Worm (Caenorhabditis elegans) whole organism, mixed stage, embryonic: ENCODE measurements around the gene nhr-36.

Source experiments
- M03D4.4 ChIP-seq: sonication (generic microtip); optimal IDR thresholded peaks from 2 replicates; lab custom pipeline; 2017; ENCODE audit warnings: mild to moderate bottlenecking, missing genetic modification characterization, missing compliant biosample characterization
- blmp-1 ChIP-seq: fragments of 150-350 bp; optimal IDR thresholded peaks from 2 replicates; lab custom pipeline; 2014; ENCODE audit warnings: missing biosample characterization, missing genetic modification characterization
- ceh-39 ChIP-seq: fragments of 150-350 bp; optimal IDR thresholded peaks from 2 replicates; lab custom pipeline; 2014; ENCODE audit warnings: missing biosample characterization, missing genetic modification characterization
- ceh-43 ChIP-seq: fragments of 200-800 bp; sonication (Bioruptor generic); optimal IDR thresholded peaks from 2 replicates; lab custom pipeline; 2018; ENCODE audit warnings: mild to moderate bottlenecking, missing genetic modification characterization, moderate library complexity, missing compliant biosample characterization
- ces-1 ChIP-seq: fragments of 150-350 bp; optimal IDR thresholded peaks from 2 replicates; lab custom pipeline; 2014; ENCODE audit warnings: missing biosample characterization, missing genetic modification reagents, missing genetic modification characterization
- cnd-1 ChIP-seq: fragments of 200-800 bp; sonication (Bioruptor generic); optimal IDR thresholded peaks from 2 replicates; lab custom pipeline; 2018; ENCODE audit warnings: mild to moderate bottlenecking, missing genetic modification characterization, missing compliant biosample characterization
- drap-1 ChIP-seq: fragments of 200-800 bp; sonication (Bioruptor generic); optimal IDR thresholded peaks from 3 replicates; lab custom pipeline; 2018; ENCODE audit warnings: mild to moderate bottlenecking, missing genetic modification characterization, missing compliant biosample characterization
- elt-1 ChIP-seq: sonication (generic microtip); optimal IDR thresholded peaks from 2 replicates; lab custom pipeline; 2017; ENCODE audit warnings: missing genetic modification characterization, mild to moderate bottlenecking, missing compliant biosample characterization, antibody characterized with exemption, moderate library complexity, borderline replicate concordance; ENCODE audit not compliant: insufficient read depth
- elt-3 ChIP-seq: fragments of 150-350 bp; optimal IDR thresholded peaks from 2 replicates; lab custom pipeline; 2014; ENCODE audit warnings: missing biosample characterization, missing genetic modification characterization
- flh-1 ChIP-seq: fragments of 200-800 bp; sonication (Bioruptor generic); optimal IDR thresholded peaks from 2 replicates; lab custom pipeline; 2018; ENCODE audit warnings: mild to moderate bottlenecking, missing genetic modification characterization, moderate library complexity, missing compliant biosample characterization
- ham-2 ChIP-seq: fragments of 200-800 bp; sonication (Bioruptor generic); optimal IDR thresholded peaks from 2 replicates; lab custom pipeline; 2018; ENCODE audit warnings: mild to moderate bottlenecking, missing genetic modification characterization, missing compliant biosample characterization
- lin-13 ChIP-seq: fragments of 150-350 bp; optimal IDR thresholded peaks from 2 replicates; lab custom pipeline; 2014; ENCODE audit warnings: missing biosample characterization, missing genetic modification characterization
- lin-32 ChIP-seq: fragments of 200-800 bp; sonication (Bioruptor generic); optimal IDR thresholded peaks from 2 replicates; lab custom pipeline; 2018; ENCODE audit warnings: mild to moderate bottlenecking, missing genetic modification characterization, missing compliant biosample characterization
- lsy-2 ChIP-seq: fragments of 150-350 bp; optimal IDR thresholded peaks from 2 replicates; lab custom pipeline; 2014; ENCODE audit warnings: missing biosample characterization, missing genetic modification characterization
- mab-5 ChIP-seq: fragments of 150-350 bp; optimal IDR thresholded peaks from 2 replicates; lab custom pipeline; 2014; ENCODE audit warnings: missing biosample characterization, missing genetic modification characterization
- mep-1 ChIP-seq: fragments of 150-350 bp; optimal IDR thresholded peaks from 2 replicates; lab custom pipeline; 2017; ENCODE audit warnings: missing biosample characterization, missing genetic modification reagents, missing genetic modification characterization, inconsistent platforms
- mls-2 ChIP-seq: sonication (generic microtip); optimal IDR thresholded peaks from 2 replicates; lab custom pipeline; 2016; ENCODE audit warnings: mild to moderate bottlenecking, missing genetic modification characterization, moderate library complexity, missing compliant biosample characterization
- nhr-12 ChIP-seq: fragments of 150-350 bp; optimal IDR thresholded peaks from 2 replicates; lab custom pipeline; 2014; ENCODE audit warnings: missing biosample characterization, missing genetic modification characterization
- nhr-2 ChIP-seq: fragments of 150-350 bp; optimal IDR thresholded peaks from 2 replicates; lab custom pipeline; 2014; ENCODE audit warnings: missing biosample characterization, missing genetic modification characterization
- nhr-237 ChIP-seq: fragments of 150-350 bp; optimal IDR thresholded peaks from 2 replicates; lab custom pipeline; 2014; ENCODE audit warnings: missing biosample characterization, missing genetic modification characterization
- nhr-28 ChIP-seq: fragments of 150-350 bp; optimal IDR thresholded peaks from 2 replicates; lab custom pipeline; 2014; ENCODE audit warnings: missing biosample characterization, missing genetic modification characterization
- nhr-76 ChIP-seq: sonication (generic microtip); optimal IDR thresholded peaks from 2 replicates; lab custom pipeline; 2017; ENCODE audit warnings: missing biosample characterization, missing genetic modification characterization
- pha-4 ChIP-seq: fragments of 150-350 bp; optimal IDR thresholded peaks from 2 replicates; lab custom pipeline; 2018; ENCODE audit warnings: missing biosample characterization, missing genetic modification reagents, missing genetic modification characterization
- sem-2 ChIP-seq: fragments of 200-800 bp; sonication (Bioruptor generic); optimal IDR thresholded peaks from 2 replicates; lab custom pipeline; 2018; ENCODE audit warnings: mild to moderate bottlenecking, missing genetic modification characterization, missing compliant biosample characterization
- snpc-4 ChIP-seq: fragments of 150-350 bp; optimal IDR thresholded peaks from 2 replicates; lab custom pipeline; 2014; ENCODE audit warnings: missing biosample characterization, missing genetic modification characterization
- tbx-8 ChIP-seq: fragments of 200-800 bp; sonication (Bioruptor generic); optimal IDR thresholded peaks from 2 replicates; lab custom pipeline; 2018; ENCODE audit warnings: mild to moderate bottlenecking, missing genetic modification characterization, moderate library complexity, missing compliant biosample characterization
- unc-120 ChIP-seq: sonication (generic microtip); optimal IDR thresholded peaks from 2 replicates; lab custom pipeline; 2017; ENCODE audit warnings: missing genetic modification characterization, missing compliant biosample characterization; ENCODE audit not compliant: poor library complexity, severe bottlenecking
- unc-39 ChIP-seq: fragments of 150-350 bp; optimal IDR thresholded peaks from 2 replicates; lab custom pipeline; 2014; ENCODE audit warnings: missing biosample characterization, missing genetic modification characterization
- unc-62 ChIP-seq: fragments of 150-350 bp; optimal IDR thresholded peaks from 2 replicates; lab custom pipeline; 2014; ENCODE audit warnings: missing biosample characterization, missing genetic modification reagents, missing genetic modification characterization
- zip-8 ChIP-seq: fragments of 150-350 bp; optimal IDR thresholded peaks from 2 replicates; lab custom pipeline; 2014; ENCODE audit warnings: missing biosample characterization, missing genetic modification characterization

The nhr-36 gene

ce11 chrV:9218214-9218613 lies 43.2 kb downstream of the nhr-36 start:
- TF ChIP-seq unc-120 (no peak), cnd-1 (tag; lab: Kevin White, UChicago) (no peak), blmp-1 (tag; lab: Kevin White, UChicago) (no peak), zip-8 (no peak), elt-3 (no peak), ceh-39 (no peak), lsy-2 (tag; lab: Kevin White, UChicago) (no peak), unc-62 (GFP tag; lab: Kevin White, UChicago) (peak; percentile 91), ces-1 (GFP tag; lab: Kevin White, UChicago) (no peak), nhr-2 (no peak), pha-4 (tag; lab: Kevin White, UChicago) (no peak), nhr-12 (tag; lab: Kevin White, UChicago) (no peak), lin-13 (no peak), mab-5 (tag; lab: Kevin White, UChicago) (no peak), elt-1 (tag; lab: Kevin White, UChicago) (peak; percentile 6), mep-1 (tag; lab: Kevin White, UChicago) (no peak), lin-32 (GFP tag; lab: Kevin White, UChicago) (no peak)
- TF ChIP-seq, all 35 proteins: peak for 2

- TF ChIP-seq nhr-28 (tag; lab: Kevin White, UChicago) (no peak), mab-5 (tag; lab: Kevin White, UChicago) (no peak), nhr-237 (no peak), nhr-2 (no peak), nhr-76 (no peak), unc-62 (GFP tag; lab: Kevin White, UChicago) (no peak), flh-1 (GFP tag; lab: Kevin White, UChicago) (no peak), sem-2 (GFP tag; lab: Kevin White, UChicago) (no peak), ceh-43 (no peak), unc-39 (tag; lab: Kevin White, UChicago) (no peak), lsy-2 (tag; lab: Kevin White, UChicago) (no peak), nhr-12 (tag; lab: Kevin White, UChicago) (no peak), zip-8 (no peak), M03D4.4 (tag; lab: Kevin White, UChicago) (no peak), mep-1 (tag; lab: Kevin White, UChicago) (no peak)
Measured at ce11 chrV:9217158-9217557, 44.2 kb downstream of the nhr-36 start, which contains the start of gene pacs-1. Gene pacs-1 (minus strand): TSS chrV:9217258.

ce11 chrV:9213554-9213953 lies 47.8 kb downstream of the nhr-36 start, which contains the start of gene mdt-27:
Gene mdt-27 (minus strand): TSS chrV:9213654.
- TF ChIP-seq tbx-8 (GFP tag; lab: Kevin White, UChicago): no peak
- TF ChIP-seq lin-13: no peak
- no peak for TF ChIP-seq sem-2 (GFP tag; lab: Kevin White, UChicago)
- TF ChIP-seq nhr-12 (tag; lab: Kevin White, UChicago): no peak
- TF ChIP-seq mls-2 (tag; lab: Kevin White, UChicago): no peak
- no peak for TF ChIP-seq snpc-4 (tag; lab: Kevin White, UChicago)
- no peak for TF ChIP-seq unc-120
- TF ChIP-seq, all 35 proteins: peak for 0

ce11 chrV:9212499-9212898 lies 48.9 kb downstream of the nhr-36 start:
- TF ChIP-seq nhr-2 (no peak), lsy-2 (tag; lab: Kevin White, UChicago) (peak; percentile 46), mls-2 (tag; lab: Kevin White, UChicago) (peak; percentile 27), pha-4 (tag; lab: Kevin White, UChicago) (peak; percentile 74), nhr-237 (peak; percentile 67), ceh-39 (peak; percentile 40), unc-120 (peak; percentile 82), nhr-76 (no peak), mep-1 (tag; lab: Kevin White, UChicago) (peak; percentile 76), ces-1 (GFP tag; lab: Kevin White, UChicago) (peak; percentile 98)

ce11 chrV:9208878-9209277 lies 52.5 kb downstream of the nhr-36 start:
- TF ChIP-seq ces-1 (GFP tag; lab: Kevin White, UChicago) (peak; percentile 32), elt-3 (no peak), ham-2 (GFP tag; lab: Kevin White, UChicago) (no peak), pha-4 (tag; lab: Kevin White, UChicago) (no peak), drap-1 (GFP tag; lab: Kevin White, UChicago) (no peak), ceh-43 (no peak), unc-62 (GFP tag; lab: Kevin White, UChicago) (no peak)
